Worm (Caenorhabditis elegans): ENCODE data around the gene mfsd-13.2.

ce11 chrII:7171305-7171998, 5.8 kb upstream of the mfsd-13.2 start, which contains the start of gene dyf-13:
- TF ChIP-seq chd-7 (tag; optimal IDR thresholded peaks at IDR 0.05) (no peak), hlh-12 (tag; optimal IDR thresholded peaks at IDR 0.05) (no peak), mxl-1 (tag; optimal IDR thresholded peaks at IDR 0.05) (no peak), pbrm-1 (GFP tag; IDR thresholded peaks at IDR 0.05) (no peak), Y53F4B.3 (GFP tag; IDR thresholded peaks at IDR 0.05) (no peak), Y67H2A.10 (GFP tag; conservative IDR thresholded peaks at IDR 0.05) (no peak), Y56A3A.18 (GFP tag; IDR thresholded peaks at IDR 0.05) (no peak), hsf-1 (GFP tag; IDR thresholded peaks at IDR 0.05) (no peak), zim-3 (tag; optimal IDR thresholded peaks at IDR 0.05) (no peak), ceh-27 (GFP tag; optimal IDR thresholded peaks at IDR 0.05) (no peak), K12H6.12 (tag; optimal IDR thresholded peaks at IDR 0.05) (no peak)
